Worm (Caenorhabditis elegans): Measurements from ENCODE around the gene prx-3.

DNA sequence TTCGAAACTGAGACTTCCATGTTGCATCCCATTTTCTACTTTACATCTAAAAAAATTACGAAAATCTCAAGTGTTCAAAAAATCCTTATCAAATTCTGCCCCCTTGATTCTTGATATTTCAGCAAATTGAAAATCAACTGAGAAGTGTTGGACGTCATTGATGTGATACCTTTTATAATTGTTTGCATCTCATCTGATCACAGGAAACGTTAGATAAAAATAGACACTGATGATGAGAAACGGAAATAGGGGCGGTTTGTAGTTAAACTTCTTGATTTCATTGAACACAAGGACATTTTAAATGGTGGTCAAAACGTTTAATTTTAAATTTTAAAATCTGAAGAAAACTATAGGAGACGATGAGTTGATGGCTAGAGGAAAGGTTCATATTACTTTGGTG is 16.1 kb upstream of the prx-3 start:
- TF ChIP-seq him-1 (tag; optimal IDR thresholded peaks at IDR 0.05) (no peak), dao-5 (tag; optimal IDR thresholded peaks at IDR 0.05) (no peak)

Data from whole organism, L4/young adult.